Worm (Caenorhabditis elegans) whole organism, L4/young adult: ENCODE measurements around the gene pho-14.

Source experiments
- W03F9.2 ChIP-seq: fragments of 150-350 bp; optimal IDR thresholded peaks from 2 replicates; lab custom pipeline; 2014; ENCODE audit warnings: missing biosample characterization, missing genetic modification characterization
- dao-5 ChIP-seq: sonication (generic microtip); optimal IDR thresholded peaks from 2 replicates; lab custom pipeline; 2016; ENCODE audit warnings: missing genotype, missing genetic modification characterization, moderate library complexity, missing compliant biosample characterization
- him-1 ChIP-seq: sonication (generic microtip); optimal IDR thresholded peaks from 2 replicates; lab custom pipeline; 2016; ENCODE audit warnings: missing genotype, missing genetic modification reagents, missing genetic modification characterization, missing compliant biosample characterization

pho-14 gene

ce11 chrII:1100719-1101118 is at the start of gene pho-14:
Gene pho-14 (minus strand): TSS chrII:1100819.
- no peak for TF ChIP-seq him-1 (tag; lab: Kevin White, UChicago)
- no peak for TF ChIP-seq W03F9.2 (tag; lab: Kevin White, UChicago)
- no peak for TF ChIP-seq dao-5 (tag; lab: Kevin White, UChicago)

ce11 chrII:1149390-1149789 is 48.8 kb upstream of the pho-14 start:
- TF ChIP-seq him-1 (tag; lab: Kevin White, UChicago), result no peak
- TF ChIP-seq W03F9.2 (tag; lab: Kevin White, UChicago), result no peak
- TF ChIP-seq dao-5 (tag; lab: Kevin White, UChicago), result no peak

ce11 chrII:1143173-1143738 is 42.6 kb upstream of the pho-14 start:
- no peak for TF ChIP-seq W03F9.2 (tag; lab: Kevin White, UChicago)
- TF ChIP-seq him-1 (tag; lab: Kevin White, UChicago), result no peak
- TF ChIP-seq dao-5 (tag; lab: Kevin White, UChicago), result no peak

ce11 chrII:1141720-1142574 is 41.3 kb upstream of the pho-14 start:
- TF ChIP-seq dao-5 (tag; lab: Kevin White, UChicago) (no peak), him-1 (tag; lab: Kevin White, UChicago) (no peak), W03F9.2 (tag; lab: Kevin White, UChicago) (no peak)

- no peak for TF ChIP-seq W03F9.2 (tag; lab: Kevin White, UChicago)
- no peak for TF ChIP-seq dao-5 (tag; lab: Kevin White, UChicago)
- TF ChIP-seq him-1 (tag; lab: Kevin White, UChicago), result no peak
Measured at ce11 chrII:1140689-1141088, 40.1 kb upstream of the pho-14 start, which contains the start of gene W09B6.4. Gene W09B6.4 (minus strand): TSS chrII:1140839.

- TF ChIP-seq him-1 (tag; lab: Kevin White, UChicago), result no peak
- no peak for TF ChIP-seq dao-5 (tag; lab: Kevin White, UChicago)
- no peak for TF ChIP-seq W03F9.2 (tag; lab: Kevin White, UChicago)
Measured at ce11 chrII:1138618-1139017, 38.0 kb upstream of the pho-14 start.

- TF ChIP-seq him-1 (tag; lab: Kevin White, UChicago) (no peak), W03F9.2 (tag; lab: Kevin White, UChicago) (no peak)
Measured at ce11 chrII:1136485-1136884, 35.9 kb upstream of the pho-14 start, which contains the start of gene pod-2. Gene pod-2 (plus strand): TSS chrII:1136785.

- no peak for TF ChIP-seq him-1 (tag; lab: Kevin White, UChicago)
- TF ChIP-seq dao-5 (tag; lab: Kevin White, UChicago), result no peak
- TF ChIP-seq W03F9.2 (tag; lab: Kevin White, UChicago), result no peak
Measured at ce11 chrII:1133295-1133694, 32.7 kb upstream of the pho-14 start.

ce11 chrII:1132750-1133149 is 32.1 kb upstream of the pho-14 start:
- no peak for TF ChIP-seq dao-5 (tag; lab: Kevin White, UChicago)
- TF ChIP-seq W03F9.2 (tag; lab: Kevin White, UChicago), result no peak
- TF ChIP-seq him-1 (tag; lab: Kevin White, UChicago), result no peak

- TF ChIP-seq him-1 (tag; lab: Kevin White, UChicago) (no peak), W03F9.2 (tag; lab: Kevin White, UChicago) (no peak), dao-5 (tag; lab: Kevin White, UChicago) (no peak)
Measured at ce11 chrII:1131821-1132220, 31.2 kb upstream of the pho-14 start.

- TF ChIP-seq dao-5 (tag; lab: Kevin White, UChicago) (no peak), him-1 (tag; lab: Kevin White, UChicago) (no peak), W03F9.2 (tag; lab: Kevin White, UChicago) (no peak)
Measured at ce11 chrII:1131367-1131766, 30.7 kb upstream of the pho-14 start.

ce11 chrII:1130241-1130640 is 29.6 kb upstream of the pho-14 start:
- TF ChIP-seq W03F9.2 (tag; lab: Kevin White, UChicago) (no peak), dao-5 (tag; lab: Kevin White, UChicago) (no peak), him-1 (tag; lab: Kevin White, UChicago) (no peak)

- TF ChIP-seq him-1 (tag; lab: Kevin White, UChicago) (no peak), dao-5 (tag; lab: Kevin White, UChicago) (no peak), W03F9.2 (tag; lab: Kevin White, UChicago) (no peak)
Measured at ce11 chrII:1127676-1128075, 27.1 kb upstream of the pho-14 start, which contains the start of gene taf-6.1. Gene taf-6.1 (plus strand): TSS chrII:1127976.
